Fruit fly (Drosophila melanogaster) whole organism, prepupa: ENCODE measurements around the gene escl.

Experiments used
- CG10631 ChIP-seq: fragments of 200-800 bp; sonication (Bioruptor generic); optimal IDR thresholded peaks from 2 replicates; lab custom pipeline; 2016; ENCODE audit warnings: missing biosample characterization, missing genetic modification characterization
- CG11294 ChIP-seq: fragments of 200-800 bp; sonication (Bioruptor generic); IDR thresholded peaks from 2 replicates; pipeline ENCODE4 v1.3.6; 2022; ENCODE audit warnings: missing biosample characterization, missing genetic modification characterization
- CG11902 ChIP-seq: fragments of 200-800 bp; sonication (Bioruptor generic); optimal IDR thresholded peaks from 3 replicates; lab custom pipeline; 2016; ENCODE audit warnings: missing biosample characterization, missing genetic modification characterization
- CG16779 ChIP-seq: fragments of 200-800 bp; sonication (Bioruptor generic); optimal IDR thresholded peaks from 3 replicates; lab custom pipeline; 2017; ENCODE audit warnings: missing biosample characterization, mild to moderate bottlenecking, missing genetic modification characterization
- CG3032 ChIP-seq: fragments of 200-800 bp; optimal IDR thresholded peaks from 2 replicates; lab custom pipeline; 2019; ENCODE audit warnings: missing biosample characterization, mild to moderate bottlenecking, missing genetic modification characterization, moderate library complexity
- CG31627 ChIP-seq: fragments of 200-800 bp; sonication (Bioruptor generic); optimal IDR thresholded peaks from 3 replicates; lab custom pipeline; 2016; ENCODE audit warnings: missing biosample characterization, missing genetic modification characterization
- CG32006 ChIP-seq: fragments of 200-800 bp; sonication (Bioruptor generic); optimal IDR thresholded peaks from 3 replicates; lab custom pipeline; 2017; ENCODE audit warnings: missing biosample characterization, mild to moderate bottlenecking, missing genetic modification characterization
- CG3919 ChIP-seq: fragments of 200-800 bp; sonication (Bioruptor generic); optimal IDR thresholded peaks from 3 replicates; lab custom pipeline; 2016; ENCODE audit warnings: missing biosample characterization, missing genetic modification characterization
- CG4318 ChIP-seq: fragments of 200-800 bp; sonication (Bioruptor generic); optimal IDR thresholded peaks from 3 replicates; lab custom pipeline; 2017; ENCODE audit warnings: missing biosample characterization, mild to moderate bottlenecking, missing genetic modification characterization
- CG6163 ChIP-seq: fragments of 200-800 bp; sonication (Bioruptor generic); IDR thresholded peaks from 3 replicates; pipeline ENCODE4 v1.3.6; 2022; ENCODE audit warnings: missing biosample characterization, missing genetic modification characterization
- CG6276 ChIP-seq: fragments of 200-800 bp; sonication (Bioruptor generic); optimal IDR thresholded peaks from 2 replicates; lab custom pipeline; 2017; ENCODE audit warnings: missing biosample characterization, mild to moderate bottlenecking, missing genetic modification characterization
- CG6808 ChIP-seq: fragments of 200-800 bp; sonication (Bioruptor generic); optimal IDR thresholded peaks from 3 replicates; lab custom pipeline; 2017; ENCODE audit warnings: missing biosample characterization, missing genetic modification characterization, mild to moderate bottlenecking, moderate library complexity, missing genetic modification reagents
- CG7368 ChIP-seq: fragments of 200-800 bp; sonication (Bioruptor generic); optimal IDR thresholded peaks from 3 replicates; lab custom pipeline; 2016; ENCODE audit warnings: missing biosample characterization, missing genetic modification characterization
- CG8119 ChIP-seq: fragments of 200-800 bp; sonication (Bioruptor generic); IDR thresholded peaks from 3 replicates; pipeline ENCODE4 v1.3.6; 2022; ENCODE audit warnings: missing biosample characterization, missing genetic modification characterization
- CG8319 ChIP-seq: fragments of 200-800 bp; sonication (Bioruptor generic); optimal IDR thresholded peaks from 3 replicates; lab custom pipeline; 2016; ENCODE audit warnings: missing biosample characterization, missing genetic modification characterization
- CG8632 ChIP-seq: fragments of 200-800 bp; sonication (Bioruptor generic); optimal IDR thresholded peaks from 3 replicates; lab custom pipeline; 2016; ENCODE audit warnings: missing biosample characterization, missing genetic modification characterization
- CG9139 ChIP-seq: fragments of 200-800 bp; sonication (Bioruptor generic); optimal IDR thresholded peaks from 3 replicates; lab custom pipeline; 2017; ENCODE audit warnings: missing biosample characterization, mild to moderate bottlenecking, missing genetic modification characterization
- Eip75B ChIP-seq: fragments of 200-800 bp; sonication (Bioruptor generic); optimal IDR thresholded peaks from 3 replicates; lab custom pipeline; 2016; ENCODE audit warnings: missing biosample characterization, missing genetic modification characterization
- Eip78C ChIP-seq: fragments of 200-800 bp; sonication (Bioruptor generic); peaks from one replicate; lab custom pipeline; 2016; ENCODE audit warnings: missing biosample characterization, missing genetic modification characterization
- Eip93F ChIP-seq: fragments of 200-800 bp; sonication (Bioruptor generic); optimal IDR thresholded peaks from 2 replicates; lab custom pipeline; 2016; ENCODE audit warnings: missing biosample characterization, mild to moderate bottlenecking, missing genetic modification characterization
- Ets21C ChIP-seq: fragments of 200-800 bp; sonication (Bioruptor generic); optimal IDR thresholded peaks from 3 replicates; lab custom pipeline; 2016; ENCODE audit warnings: missing biosample characterization, missing genetic modification characterization
- Hr39 ChIP-seq: fragments of 200-800 bp; sonication (Bioruptor generic); optimal IDR thresholded peaks from 2 replicates; lab custom pipeline; 2016; ENCODE audit warnings: missing biosample characterization, missing genetic modification characterization
- Hr4 ChIP-seq: fragments of 200-800 bp; sonication (Bioruptor generic); optimal IDR thresholded peaks from 3 replicates; lab custom pipeline; 2016; ENCODE audit warnings: missing biosample characterization, missing genetic modification characterization
- Lpt ChIP-seq: fragments of 200-800 bp; sonication (Bioruptor generic); optimal IDR thresholded peaks from 3 replicates; lab custom pipeline; 2016; ENCODE audit warnings: missing biosample characterization, missing genetic modification characterization
- Met ChIP-seq: fragments of 200-800 bp; sonication (Bioruptor generic); optimal IDR thresholded peaks from 3 replicates; lab custom pipeline; 2016; ENCODE audit warnings: missing biosample characterization, missing genetic modification characterization
- OdsH ChIP-seq: fragments of 200-800 bp; sonication (Bioruptor generic); optimal IDR thresholded peaks from 3 replicates; lab custom pipeline; 2016; ENCODE audit warnings: missing biosample characterization, missing genetic modification characterization
- Smox ChIP-seq: fragments of 200-800 bp; sonication (Bioruptor generic); optimal IDR thresholded peaks from 3 replicates; lab custom pipeline; 2016; ENCODE audit warnings: missing biosample characterization, missing genetic modification characterization
- Sox102F ChIP-seq: fragments of 200-800 bp; sonication (Bioruptor generic); optimal IDR thresholded peaks from 2 replicates; lab custom pipeline; 2016; ENCODE audit warnings: missing biosample characterization, mild to moderate bottlenecking, missing genetic modification characterization
- Sox14 ChIP-seq: fragments of 200-800 bp; sonication (Bioruptor generic); optimal IDR thresholded peaks from 3 replicates; lab custom pipeline; 2016; ENCODE audit warnings: missing biosample characterization, missing genetic modification characterization
- acj6 ChIP-seq: fragments of 200-800 bp; sonication (Bioruptor generic); optimal IDR thresholded peaks from 3 replicates; lab custom pipeline; 2016; ENCODE audit warnings: missing biosample characterization, missing genetic modification characterization
- dac ChIP-seq: fragments of 200-800 bp; sonication (Bioruptor generic); optimal IDR thresholded peaks from 2 replicates; lab custom pipeline; 2017; ENCODE audit warnings: missing biosample characterization, mild to moderate bottlenecking, missing genetic modification characterization
- dsx ChIP-seq: fragments of 200-800 bp; optimal IDR thresholded peaks from 3 replicates; lab custom pipeline; 2019; ENCODE audit warnings: missing biosample characterization, mild to moderate bottlenecking, missing genetic modification characterization, moderate library complexity; ENCODE audit not compliant: poor library complexity, severe bottlenecking
- fd85E ChIP-seq: fragments of 200-800 bp; sonication (Bioruptor generic); optimal IDR thresholded peaks from 3 replicates; lab custom pipeline; 2016; ENCODE audit warnings: missing biosample characterization, missing genetic modification characterization
- fkh ChIP-seq: fragments of 200-800 bp; sonication (Bioruptor generic); optimal IDR thresholded peaks from 3 replicates; lab custom pipeline; 2017; ENCODE audit warnings: missing biosample characterization, mild to moderate bottlenecking, missing genetic modification characterization, moderate library complexity
- lz ChIP-seq: fragments of 200-800 bp; sonication (Bioruptor generic); optimal IDR thresholded peaks from 3 replicates; lab custom pipeline; 2016; ENCODE audit warnings: missing biosample characterization, missing genetic modification characterization
- net ChIP-seq: fragments of 200-800 bp; sonication (Bioruptor generic); optimal IDR thresholded peaks from 3 replicates; lab custom pipeline; 2016; ENCODE audit warnings: missing biosample characterization, missing genetic modification characterization
- ss ChIP-seq, 2 experiments: fragments of 200-800 bp; sonication (Bioruptor generic); optimal IDR thresholded peaks; 2 replicates in 1 of 2; 3 replicates in 1 of 2; lab custom pipeline; 2017 to 2018; ENCODE audit warnings: mild to moderate bottlenecking in 2 of 2, missing biosample characterization in 2 of 2, missing genetic modification characterization in 2 of 2, moderate library complexity in 1 of 2
- topi ChIP-seq: fragments of 200-800 bp; sonication (Bioruptor generic); optimal IDR thresholded peaks from 3 replicates; lab custom pipeline; 2016; ENCODE audit warnings: missing biosample characterization, missing genetic modification characterization

The escl gene

dm6 chr2L:11970853-11971397, 19.8 kb upstream of the escl start (continued):
- TF ChIP-seq CG6276 (GFP tag; lab: Kevin White, UChicago) (peak; percentile 10), acj6 (no peak), fd85E (GFP tag; lab: Kevin White, UChicago) (no peak), CG11294 (no peak), CG9139 (no peak), CG8119 (GFP tag; lab: Robert Waterston, UW) (no peak; the same call in 2 of the 3 replicates), CG6163 (GFP tag; lab: Robert Waterston, UW) (0 out of 3 replicates have a peak, but pooled peaks have one; percentile 28), Ets21C (GFP tag; lab: Kevin White, UChicago) (no peak), net (GFP tag; lab: Kevin White, UChicago) (no peak), Eip93F (GFP tag; lab: Kevin White, UChicago) (no peak), CG8632 (no peak), fkh (GFP tag; lab: Kevin White, UChicago) (peak; percentile 85), CG32006 (GFP tag; lab: Kevin White, UChicago) (no peak), Met (peak; percentile 11), CG10631 (no peak), Lpt (GFP tag; lab: Kevin White, UChicago) (peak; percentile 17), Hr39 (GFP tag; lab: Kevin White, UChicago) (no peak), CG16779 (tag; lab: Kevin White, UChicago) (no peak), CG3032 (tag; lab: Kevin White, UChicago) (no peak), CG6808 (GFP tag; lab: Kevin White, UChicago) (peak; percentile 5), Sox14 (GFP tag; lab: Kevin White, UChicago) (peak; percentile 29), CG11902 (GFP tag; lab: Kevin White, UChicago) (no peak), Smox (no peak), Hr4 (no peak), Sox102F (GFP tag; lab: Kevin White, UChicago) (peak; percentile 29), topi (GFP tag; lab: Kevin White, UChicago) (peak; percentile 26), OdsH (GFP tag; lab: Kevin White, UChicago) (no peak), lz (GFP tag; lab: Kevin White, UChicago) (no peak), dac (GFP tag; lab: Kevin White, UChicago) (no peak), CG3919 (GFP tag; lab: Kevin White, UChicago) (peak; percentile 39), dsx (GFP tag; lab: Kevin White, UChicago) (peak; percentile 23)

- TF ChIP-seq Eip75B (GFP tag; lab: Kevin White, UChicago) (no peak), Sox14 (GFP tag; lab: Kevin White, UChicago) (no peak), CG31627 (no peak), dac (GFP tag; lab: Kevin White, UChicago) (no peak), Hr4 (no peak), net (GFP tag; lab: Kevin White, UChicago) (no peak), Eip78C (GFP tag; lab: Kevin White, UChicago) (no peak), CG8632 (no peak), CG7368 (GFP tag; lab: Kevin White, UChicago) (no peak), CG8319 (GFP tag; lab: Kevin White, UChicago) (no peak), lz (GFP tag; lab: Kevin White, UChicago) (no peak), CG6276 (GFP tag; lab: Kevin White, UChicago) (no peak), CG4318 (GFP tag; lab: Kevin White, UChicago) (no peak), Smox (no peak), ss (GFP tag; optimal IDR thresholded peaks at IDR 0.05; lab: Kevin White, UChicago) (no peak), CG10631 (no peak), CG16779 (tag; lab: Kevin White, UChicago) (no peak)
Measured at dm6 chr2L:11973145-11973738, 17.5 kb upstream of the escl start.
